Worm (Caenorhabditis elegans) whole organism, L3 larva: ENCODE data around the gene C26H9A.4.

Source experiments
- aly-2 ChIP-seq: fragments of 150-350 bp; optimal IDR thresholded peaks from 2 replicates; lab custom pipeline; 2014; ENCODE audit warnings: missing biosample characterization, missing genetic modification characterization
- eor-1 ChIP-seq, 2 experiments: fragments of 150-350 bp; optimal IDR thresholded peaks; 2 replicates each; lab custom pipeline; 2014 to 2018; ENCODE audit warnings: missing biosample characterization in 2 of 2, missing genetic modification characterization in 2 of 2
- lsy-12 ChIP-seq: sonication (generic microtip); optimal IDR thresholded peaks from 2 replicates; lab custom pipeline; 2016; ENCODE audit warnings: mild to moderate bottlenecking, missing genetic modification characterization, missing compliant biosample characterization
- nhr-77 ChIP-seq: fragments of 150-350 bp; optimal IDR thresholded peaks from 2 replicates; lab custom pipeline; 2014; ENCODE audit warnings: missing biosample characterization, missing genetic modification characterization
- zag-1 ChIP-seq: fragments of 150-350 bp; optimal IDR thresholded peaks from 2 replicates; lab custom pipeline; 2014; ENCODE audit warnings: missing biosample characterization, missing genetic modification characterization
- ztf-4 ChIP-seq: fragments of 150-350 bp; optimal IDR thresholded peaks from 2 replicates; lab custom pipeline; 2014; ENCODE audit warnings: missing biosample characterization, missing genetic modification characterization

- TF ChIP-seq eor-1 (tag; optimal IDR thresholded peaks at IDR 0.05; lab: Kevin White, UChicago) (no peak), zag-1 (tag; lab: Kevin White, UChicago) (no peak), nhr-77 (tag; lab: Kevin White, UChicago) (no peak), ztf-4 (tag; lab: Kevin White, UChicago) (no peak), lsy-12 (tag; lab: Kevin White, UChicago) (no peak), aly-2 (tag; lab: Kevin White, UChicago) (no peak)
Measured at ce11 chrIV:12653094-12653493, at the start of gene C26H9A.4, which contains the start of gene wdfy-3.
